Worm (Caenorhabditis elegans): ENCODE measurements around the gene srh-167.

ce11 chrV:16328849-16329248 is 4.7 kb upstream of the srh-167 start, which contains the start of gene F57G8.7:
- TF ChIP-seq ztf-25 (GFP tag; IDR thresholded peaks at IDR 0.05): no peak
- no peak for TF ChIP-seq C17E4.6 (GFP tag; IDR thresholded peaks at IDR 0.05)
- TF ChIP-seq F49E8.2 (tag; optimal IDR thresholded peaks at IDR 0.05; ENCODE audit: insufficient read depth): no peak
- no peak for TF ChIP-seq ceh-100 (GFP tag; IDR thresholded peaks at IDR 0.05)

All from whole organism, young adult.